Worm (Caenorhabditis elegans): Measurements from ENCODE around the gene slc-46A.

ce11 chrIV:5272518-5272917, 46.5 kb upstream of the slc-46A start, which contains the start of gene F36H12.3:
- TF ChIP-seq pqm-1 (tag; optimal IDR thresholded peaks at IDR 0.05), result no peak
- TF ChIP-seq ztf-16 (tag; optimal IDR thresholded peaks at IDR 0.05), result no peak
- no peak for TF ChIP-seq unc-3 (GFP tag; conservative IDR thresholded peaks at IDR 0.05)
- TF ChIP-seq unc-3 (tag; optimal IDR thresholded peaks at IDR 0.05), result no peak
- TF ChIP-seq odd-2 (tag; optimal IDR thresholded peaks at IDR 0.05), result no peak
- TF ChIP-seq eyg-1 (tag; optimal IDR thresholded peaks at IDR 0.05), result no peak
- TF ChIP-seq pros-1 (tag; optimal IDR thresholded peaks at IDR 0.05), result no peak
- TF ChIP-seq ama-1 (optimal IDR thresholded peaks at IDR 0.05), result no peak
- no peak for TF ChIP-seq K02D7.2 (tag; optimal IDR thresholded peaks at IDR 0.05)
- no peak for TF ChIP-seq fkh-10 (GFP tag; optimal IDR thresholded peaks at IDR 0.05)
- TF ChIP-seq F13H6.1 (tag; optimal IDR thresholded peaks at IDR 0.05), result no peak
